Worm (Caenorhabditis elegans): Measurements from ENCODE around the gene C10A4.9.

- TF ChIP-seq mec-3 (tag; optimal IDR thresholded peaks at IDR 0.05; ENCODE audit: borderline replicate concordance) (no peak), pag-3 (tag; optimal IDR thresholded peaks at IDR 0.05; ENCODE audit: borderline replicate concordance) (no peak), Y22D7AL.16 (tag; optimal IDR thresholded peaks at IDR 0.05) (no peak), gmeb-2 (tag; optimal IDR thresholded peaks at IDR 0.05) (no peak), ceh-30 (tag; optimal IDR thresholded peaks at IDR 0.05) (no peak), dmd-4 (tag; optimal IDR thresholded peaks at IDR 0.05; ENCODE audit: borderline replicate concordance) (no peak), pqm-1 (tag; optimal IDR thresholded peaks at IDR 0.05) (no peak), hlh-30 (tag; optimal IDR thresholded peaks at IDR 0.05; ENCODE audit: insufficient read depth) (no peak), ceh-34 (tag; optimal IDR thresholded peaks at IDR 0.05) (peak; percentile 48), pros-1 (tag; optimal IDR thresholded peaks at IDR 0.05) (no peak), K02D7.2 (tag; optimal IDR thresholded peaks at IDR 0.05) (no peak)
Observed at ce11 chrX:7464389-7464788, 43.7 kb downstream of the C10A4.9 start.
